Fruit fly (Drosophila melanogaster) whole organism, embryonic: ENCODE results near the gene CG15517.

Experiments used
- B-H2 ChIP-seq: fragments of 200-800 bp; sonication (Bioruptor generic); optimal IDR thresholded peaks from 2 replicates; lab custom pipeline; 2018; ENCODE audit warnings: missing biosample characterization, mild to moderate bottlenecking, missing genetic modification characterization
- Bgb ChIP-seq: fragments of 200-800 bp; sonication (Bioruptor generic); IDR thresholded peaks from 2 replicates; pipeline ENCODE4 v1.3.6; 2022; ENCODE audit warnings: missing biosample characterization, missing genetic modification characterization; ENCODE audit not compliant: partially characterized antibody
- CG10321 ChIP-seq: fragments of 200-800 bp; sonication (Bioruptor generic); IDR thresholded peaks from 2 replicates; pipeline ENCODE4 v1.3.6; 2022; ENCODE audit warnings: missing biosample characterization, missing genetic modification characterization
- CG11085 ChIP-seq: fragments of 200-800 bp; sonication (Bioruptor generic); IDR thresholded peaks from 2 replicates; pipeline ENCODE4 v1.3.6; 2022; ENCODE audit warnings: missing biosample characterization, missing genetic modification characterization
- CG11093 ChIP-seq: fragments of 200-800 bp; sonication (Bioruptor generic); IDR thresholded peaks from 3 replicates; pipeline ENCODE4 v1.3.6; 2022; ENCODE audit warnings: missing biosample characterization, missing genetic modification characterization
- CG12769 ChIP-seq: fragments of 200-800 bp; sonication (Bioruptor generic); optimal IDR thresholded peaks from 2 replicates; lab custom pipeline; 2019; ENCODE audit warnings: missing biosample characterization, mild to moderate bottlenecking, missing genetic modification characterization, moderate library complexity
- CG13287 ChIP-seq: fragments of 200-800 bp; sonication (Bioruptor generic); IDR thresholded peaks from 2 replicates; pipeline ENCODE4 v1.3.6; 2022; ENCODE audit warnings: missing biosample characterization, missing genetic modification characterization; ENCODE audit not compliant: partially characterized antibody
- CG14860 ChIP-seq: fragments of 200-800 bp; sonication (Bioruptor generic); IDR thresholded peaks from 3 replicates; pipeline ENCODE4 v1.3.6; 2022; ENCODE audit warnings: missing biosample characterization, missing genetic modification characterization; ENCODE audit not compliant: partially characterized antibody
- CG2889 ChIP-seq: fragments of 200-800 bp; sonication (Bioruptor generic); IDR thresholded peaks from 3 replicates; pipeline ENCODE4 v1.3.6; 2022; ENCODE audit warnings: missing biosample characterization, missing genetic modification characterization
- CG30403 ChIP-seq: fragments of 200-800 bp; sonication (Bioruptor generic); optimal IDR thresholded peaks from 3 replicates; lab custom pipeline; 2016; ENCODE audit warnings: missing biosample characterization, missing genetic modification characterization
- CG3847 ChIP-seq: fragments of 200-800 bp; sonication (Bioruptor generic); IDR thresholded peaks from 2 replicates; pipeline ENCODE4 v1.3.6; 2022; ENCODE audit warnings: missing biosample characterization, missing genetic modification characterization
- CG8089 ChIP-seq: fragments of 200-800 bp; sonication (Bioruptor generic); optimal IDR thresholded peaks from 3 replicates; lab custom pipeline; 2016; ENCODE audit warnings: missing biosample characterization, missing genetic modification characterization
- CG9437 ChIP-seq: fragments of 200-800 bp; sonication (Bioruptor generic); optimal IDR thresholded peaks from 2 replicates; lab custom pipeline; 2018; ENCODE audit warnings: missing biosample characterization, mild to moderate bottlenecking, missing genetic modification characterization
- CoRest ChIP-seq: fragments of 200-800 bp; sonication (Bioruptor generic); optimal IDR thresholded peaks from 3 replicates; lab custom pipeline; 2018; ENCODE audit warnings: missing biosample characterization, mild to moderate bottlenecking, missing genetic modification characterization, moderate library complexity
- Dref ChIP-seq: fragments of 200-800 bp; sonication (Bioruptor generic); IDR thresholded peaks from 2 replicates; pipeline ENCODE4 v1.3.6; 2022; ENCODE audit warnings: missing biosample characterization, missing genetic modification characterization
- E2f1 ChIP-seq: fragments of 200-800 bp; sonication (Bioruptor generic); IDR thresholded peaks from 2 replicates; pipeline ENCODE4 v1.3.6; 2022; ENCODE audit warnings: missing biosample characterization, missing genetic modification characterization
- ERR ChIP-seq: fragments of 200-800 bp; sonication (Bioruptor generic); optimal IDR thresholded peaks from 2 replicates; lab custom pipeline; 2016; ENCODE audit warnings: missing biosample characterization, missing genetic modification characterization
- Hey ChIP-seq: fragments of 200-800 bp; sonication (Bioruptor generic); optimal IDR thresholded peaks from 3 replicates; lab custom pipeline; 2018; ENCODE audit warnings: missing biosample characterization, mild to moderate bottlenecking, missing genetic modification characterization
- MESR4 ChIP-seq: fragments of 200-800 bp; sonication (Bioruptor generic); optimal IDR thresholded peaks from 2 replicates; lab custom pipeline; 2018; ENCODE audit warnings: missing biosample characterization, mild to moderate bottlenecking, missing genetic modification characterization, moderate library complexity
- Rx ChIP-seq: fragments of 200-800 bp; sonication (Bioruptor generic); IDR thresholded peaks from 2 replicates; pipeline ENCODE4 v1.3.6; 2022; ENCODE audit warnings: missing biosample characterization, missing genetic modification characterization
- Sin3A ChIP-seq: fragments of >200 bp; optimal IDR thresholded peaks from 2 replicates; lab custom pipeline; 2018
- Six4 ChIP-seq: fragments of 200-800 bp; sonication (Bioruptor generic); optimal IDR thresholded peaks from 2 replicates; lab custom pipeline; 2016; ENCODE audit warnings: missing biosample characterization, missing genetic modification characterization
- chn ChIP-seq: fragments of 200-800 bp; sonication (Bioruptor generic); optimal IDR thresholded peaks from 2 replicates; lab custom pipeline; 2016; ENCODE audit warnings: missing biosample characterization, missing genetic modification characterization
- danr ChIP-seq: fragments of 200-800 bp; sonication (Bioruptor generic); IDR thresholded peaks from 2 replicates; pipeline ENCODE4 v1.3.6; 2022; ENCODE audit warnings: missing biosample characterization, missing genetic modification characterization
- fd102C ChIP-seq: fragments of 200-800 bp; sonication (Bioruptor generic); optimal IDR thresholded peaks from 2 replicates; lab custom pipeline; 2018; ENCODE audit warnings: missing biosample characterization, mild to moderate bottlenecking, missing genetic modification characterization, moderate library complexity
- fd64A ChIP-seq: fragments of 200-800 bp; sonication (Bioruptor generic); optimal IDR thresholded peaks from 3 replicates; lab custom pipeline; 2018; ENCODE audit warnings: missing biosample characterization, mild to moderate bottlenecking, missing genetic modification characterization
- gcm2 ChIP-seq: fragments of 200-800 bp; sonication (Bioruptor generic); optimal IDR thresholded peaks from 2 replicates; lab custom pipeline; 2016; ENCODE audit warnings: missing biosample characterization, missing genetic modification characterization
- gem ChIP-seq: fragments of 200-800 bp; sonication (Bioruptor generic); optimal IDR thresholded peaks from 2 replicates; lab custom pipeline; 2019; ENCODE audit warnings: missing biosample characterization, mild to moderate bottlenecking, missing genetic modification characterization, moderate library complexity
- gfzf ChIP-seq: fragments of 200-800 bp; sonication (Bioruptor generic); optimal IDR thresholded peaks from 2 replicates; lab custom pipeline; 2016; ENCODE audit warnings: missing biosample characterization, mild to moderate bottlenecking, missing genetic modification characterization, moderate library complexity
- gt ChIP-seq: fragments of 200-800 bp; sonication (Bioruptor generic); IDR thresholded peaks from 2 replicates; pipeline ENCODE4 v1.3.6; 2022; ENCODE audit warnings: missing biosample characterization, missing genetic modification characterization
- knrl ChIP-seq: fragments of 200-800 bp; sonication (Bioruptor generic); IDR thresholded peaks from 3 replicates; pipeline ENCODE4 v1.3.6; 2022; ENCODE audit warnings: missing biosample characterization, missing genetic modification characterization; ENCODE audit not compliant: partially characterized antibody
- luna ChIP-seq: fragments of 200-800 bp; sonication (Bioruptor generic); optimal IDR thresholded peaks from 2 replicates; lab custom pipeline; 2016; ENCODE audit warnings: missing biosample characterization, missing genetic modification characterization
- mirr ChIP-seq: fragments of 200-800 bp; sonication (Bioruptor generic); optimal IDR thresholded peaks from 3 replicates; lab custom pipeline; 2018; ENCODE audit warnings: missing biosample characterization, mild to moderate bottlenecking, missing genetic modification characterization
- nerfin-1 ChIP-seq: fragments of 200-800 bp; sonication (Bioruptor generic); optimal IDR thresholded peaks from 3 replicates; lab custom pipeline; 2019; ENCODE audit warnings: missing biosample characterization, mild to moderate bottlenecking, missing genetic modification characterization, moderate library complexity
- nmo ChIP-seq: fragments of 200-800 bp; sonication (Bioruptor generic); optimal IDR thresholded peaks from 2 replicates; lab custom pipeline; 2018; ENCODE audit warnings: missing biosample characterization, mild to moderate bottlenecking, missing genetic modification characterization, moderate library complexity
- phol ChIP-seq: fragments of 200-800 bp; sonication (Bioruptor generic); optimal IDR thresholded peaks from 3 replicates; lab custom pipeline; 2018; ENCODE audit warnings: missing biosample characterization, mild to moderate bottlenecking, missing genetic modification characterization, moderate library complexity
- prd ChIP-seq, 3 experiments: fragments of >200 bp in 2 of 3; fragments of 200-800 bp in 1 of 3; sonication (Bioruptor generic) in 1 of 3; optimal IDR thresholded peaks in 2 of 3; IDR thresholded peaks in 1 of 3; 2 replicates in 2 of 3; 3 replicates in 1 of 3; pipeline versions ENCODE4 v1.3.6 to Lab custom; 2017 to 2022; ENCODE audit warnings: missing biosample characterization in 1 of 3, missing genetic modification characterization in 1 of 3
- salm ChIP-seq: fragments of 200-800 bp; sonication (Bioruptor generic); optimal IDR thresholded peaks from 2 replicates; lab custom pipeline; 2018; ENCODE audit warnings: missing biosample characterization, mild to moderate bottlenecking, missing genetic modification characterization
- unc-4 ChIP-seq: fragments of 200-800 bp; sonication (Bioruptor generic); IDR thresholded peaks from 2 replicates; pipeline ENCODE4 v1.3.6; 2022; ENCODE audit warnings: missing biosample characterization, missing genetic modification characterization; ENCODE audit not compliant: partially characterized antibody
- unpg ChIP-seq: fragments of 200-800 bp; sonication (Bioruptor generic); optimal IDR thresholded peaks from 3 replicates; lab custom pipeline; 2018; ENCODE audit warnings: missing biosample characterization, mild to moderate bottlenecking, missing genetic modification characterization, moderate library complexity
- usp ChIP-seq: fragments of >200 bp; optimal IDR thresholded peaks from 2 replicates; lab custom pipeline; 2017; ENCODE audit warnings: missing biosample characterization, missing genetic modification characterization
- wdn ChIP-seq: fragments of 200-800 bp; sonication (Bioruptor generic); IDR thresholded peaks from 2 replicates; pipeline ENCODE4 v1.3.6; 2022; ENCODE audit warnings: missing biosample characterization, missing genetic modification characterization
- zfh2 ChIP-seq: fragments of 200-800 bp; sonication (Bioruptor generic); optimal IDR thresholded peaks from 2 replicates; lab custom pipeline; 2016; ENCODE audit warnings: missing biosample characterization, missing genetic modification characterization

The CG15517 gene

dm6 chr3R:29933007-29933464 lies 29.4 kb upstream of the CG15517 start, which contains the start of the genes Cog7, CG42557 and CG42558 (continued):
- no peak for TF ChIP-seq Six4 (GFP tag; lab: Kevin White, UChicago)
- peak; percentile 24; the same call in 1 of the 3 replicates for TF ChIP-seq knrl (GFP tag; lab: Robert Waterston, UW)
- no peak for TF ChIP-seq luna (GFP tag; lab: Kevin White, UChicago)
- TF ChIP-seq unpg (GFP tag; lab: Kevin White, UChicago): no peak
- peak; percentile 40 for TF ChIP-seq Dref (GFP tag; lab: Robert Waterston, UW)
- peak; percentile 82 for TF ChIP-seq gfzf (GFP tag; lab: Kevin White, UChicago)
- no peak for TF ChIP-seq Bgb (GFP tag; lab: Robert Waterston, UW)
- TF ChIP-seq CG9437 (GFP tag; lab: Kevin White, UChicago): no peak
- TF ChIP-seq CG13287 (GFP tag; lab: Robert Waterston, UW): peak; percentile 57; the same call in 1 of the 2 replicates
- no peak for TF ChIP-seq mirr (GFP tag; lab: Kevin White, UChicago)
- no peak for TF ChIP-seq Rx (GFP tag; lab: Robert Waterston, UW)
- no peak for TF ChIP-seq CG2889 (GFP tag; lab: Robert Waterston, UW)
- TF ChIP-seq zfh2 (GFP tag; lab: Kevin White, UChicago): no peak
- no peak for TF ChIP-seq CG10321 (GFP tag; lab: Robert Waterston, UW)
- TF ChIP-seq CoRest (tag; lab: Kevin White, UChicago): peak; percentile 2
- TF ChIP-seq salm: no peak
- no peak for TF ChIP-seq phol (tag; lab: Kevin White, UChicago)
- TF ChIP-seq usp (GFP tag; lab: Kevin White, UChicago): no peak
- peak; percentile 28 for TF ChIP-seq MESR4
- no peak for TF ChIP-seq CG8089 (GFP tag; lab: Kevin White, UChicago)
- no peak for TF ChIP-seq gt (GFP tag; lab: Robert Waterston, UW)
- TF ChIP-seq gem: no peak
- peak; percentile 8 for TF ChIP-seq nmo (GFP tag; lab: Kevin White, UChicago)
- peak; percentile 74 for TF ChIP-seq Sin3A (lab: Kevin White, UChicago)
- no peak for TF ChIP-seq CG12769 (tag; lab: Kevin White, UChicago)
- no peak for TF ChIP-seq prd (optimal IDR thresholded peaks at IDR 0.05; lab: Kevin White, UChicago)
- no peak for TF ChIP-seq prd (GFP tag; IDR thresholded peaks at IDR 0.05; lab: Robert Waterston, UW)
- TF ChIP-seq CG11085 (GFP tag; lab: Robert Waterston, UW): no peak
- no peak for TF ChIP-seq danr
- TF ChIP-seq CG30403 (GFP tag; lab: Kevin White, UChicago): no peak
- TF ChIP-seq E2f1 (GFP tag; lab: Robert Waterston, UW): no peak
- TF ChIP-seq B-H2 (GFP tag; lab: Kevin White, UChicago): no peak
- no peak for TF ChIP-seq CG14860

- TF ChIP-seq fd102C (GFP tag; lab: Kevin White, UChicago) (no peak), CG11093 (GFP tag; lab: Robert Waterston, UW) (no peak), ERR (GFP tag; lab: Kevin White, UChicago) (no peak), fd64A (GFP tag; lab: Kevin White, UChicago) (no peak), wdn (GFP tag; lab: Robert Waterston, UW) (no peak), CG3847 (no peak), Hey (tag; lab: Kevin White, UChicago) (no peak), chn (GFP tag; lab: Kevin White, UChicago) (no peak), gcm2 (GFP tag; lab: Kevin White, UChicago) (no peak), unc-4 (GFP tag; lab: Robert Waterston, UW) (no peak), nerfin-1 (tag; lab: Kevin White, UChicago) (no peak)
Measured at dm6 chr3R:29930286-29930685, 26.7 kb upstream of the CG15517 start, which contains the start of gene alpha-Man-Ic. Gene alpha-Man-Ic (minus strand): TSS chr3R:29930386.
